Worm (Caenorhabditis elegans): ENCODE results near the gene chtb-1.

DNA sequence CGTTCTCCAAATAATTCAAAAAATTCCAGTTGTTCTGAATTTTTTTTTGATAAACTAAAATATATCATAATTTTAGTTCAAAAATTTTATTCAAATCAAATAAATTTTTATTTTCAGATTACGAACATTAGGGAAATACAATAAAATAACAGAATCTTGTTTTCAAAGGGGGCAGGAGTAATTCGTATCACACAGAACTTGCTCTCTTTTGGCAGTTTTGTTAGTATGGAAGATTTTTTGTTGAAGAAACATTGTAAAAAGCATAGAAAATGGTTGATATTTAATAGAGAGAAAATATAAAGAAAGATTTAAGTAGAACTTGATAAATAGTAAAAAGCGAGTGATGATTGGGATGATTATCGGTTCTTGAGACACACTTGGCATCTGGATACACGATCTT, 18.5 kb downstream of the chtb-1 start:
- no peak for TF ChIP-seq sdc-2 (tag; optimal IDR thresholded peaks at IDR 0.05)
- no peak for TF ChIP-seq pax-1 (tag; optimal IDR thresholded peaks at IDR 0.05)
- TF ChIP-seq ceh-14 (tag; optimal IDR thresholded peaks at IDR 0.05), result no peak
